Worm (Caenorhabditis elegans) whole organism, L3 larva: ENCODE measurements around the gene ergi-2.

Source experiments
- ceh-16 ChIP-seq: sonication (generic microtip); optimal IDR thresholded peaks from 2 replicates; lab custom pipeline; 2017; ENCODE audit warnings: missing biosample characterization, missing genetic modification characterization
- ceh-82 ChIP-seq: fragments of 150-350 bp; optimal IDR thresholded peaks from 2 replicates; lab custom pipeline; 2014; ENCODE audit warnings: missing biosample characterization, missing genetic modification characterization
- ceh-9 ChIP-seq: sonication (generic microtip); optimal IDR thresholded peaks from 2 replicates; lab custom pipeline; 2018; ENCODE audit warnings: missing biosample characterization, missing genetic modification characterization
- daf-12 ChIP-seq: fragments of 150-350 bp; optimal IDR thresholded peaks from 2 replicates; lab custom pipeline; 2014; ENCODE audit warnings: missing biosample characterization, missing genetic modification reagents, missing genetic modification characterization
- egl-27 ChIP-seq: sonication (generic microtip); optimal IDR thresholded peaks from 4 replicates; lab custom pipeline; 2017; ENCODE audit warnings: missing biosample characterization, missing genetic modification reagents, missing genetic modification characterization
- jun-1 ChIP-seq: fragments of 150-350 bp; optimal IDR thresholded peaks from 2 replicates; lab custom pipeline; 2014; ENCODE audit warnings: missing biosample characterization, missing genetic modification reagents, missing genetic modification characterization
- lin-39 ChIP-seq: fragments of 150-350 bp; optimal IDR thresholded peaks from 2 replicates; lab custom pipeline; 2018; ENCODE audit warnings: missing biosample characterization, missing genetic modification reagents, missing genetic modification characterization
- mdl-1 ChIP-seq: fragments of 150-350 bp; optimal IDR thresholded peaks from 2 replicates; lab custom pipeline; 2014; ENCODE audit warnings: missing biosample characterization, missing genetic modification characterization
- nhr-237 ChIP-seq: fragments of 150-350 bp; optimal IDR thresholded peaks from 2 replicates; lab custom pipeline; 2014; ENCODE audit warnings: missing biosample characterization, missing genetic modification characterization
- nhr-28 ChIP-seq: fragments of 150-350 bp; optimal IDR thresholded peaks from 2 replicates; lab custom pipeline; 2014; ENCODE audit warnings: missing biosample characterization, missing genetic modification characterization
- pqm-1 ChIP-seq: fragments of 150-350 bp; optimal IDR thresholded peaks from 2 replicates; lab custom pipeline; 2017; ENCODE audit warnings: missing biosample characterization, missing genetic modification characterization, inconsistent platforms
- snpc-4 ChIP-seq: fragments of 150-350 bp; optimal IDR thresholded peaks from 2 replicates; lab custom pipeline; 2014; ENCODE audit warnings: missing biosample characterization, missing genetic modification characterization
- ztf-11 ChIP-seq: fragments of 150-350 bp; optimal IDR thresholded peaks from 2 replicates; lab custom pipeline; 2014; ENCODE audit warnings: missing biosample characterization, missing genetic modification characterization
- ztf-4 ChIP-seq: fragments of 150-350 bp; optimal IDR thresholded peaks from 2 replicates; lab custom pipeline; 2014; ENCODE audit warnings: missing biosample characterization, missing genetic modification characterization

ce11 chrX:15039029-15039695 is 32.1 kb upstream of the ergi-2 start:
- no peak for TF ChIP-seq nhr-28 (tag; lab: Kevin White, UChicago)
- TF ChIP-seq egl-27 (tag; lab: Kevin White, UChicago), result no peak
- TF ChIP-seq ztf-4 (tag; lab: Kevin White, UChicago), result no peak
- no peak for TF ChIP-seq ceh-16 (tag; lab: Kevin White, UChicago)
- TF ChIP-seq ceh-82, result no peak
- TF ChIP-seq lin-39, result no peak
- TF ChIP-seq daf-12 (tag; lab: Kevin White, UChicago), result no peak
- no peak for TF ChIP-seq snpc-4 (tag; lab: Kevin White, UChicago)
- TF ChIP-seq jun-1 (tag; lab: Kevin White, UChicago), result no peak
- no peak for TF ChIP-seq pqm-1 (tag; lab: Kevin White, UChicago)
- TF ChIP-seq ztf-11 (tag; lab: Kevin White, UChicago), result no peak
- no peak for TF ChIP-seq nhr-237
- no peak for TF ChIP-seq ceh-9 (tag; lab: Kevin White, UChicago)
- TF ChIP-seq mdl-1, result no peak
